Worm (Caenorhabditis elegans): ENCODE results near the gene K07D4.9.

DNA sequence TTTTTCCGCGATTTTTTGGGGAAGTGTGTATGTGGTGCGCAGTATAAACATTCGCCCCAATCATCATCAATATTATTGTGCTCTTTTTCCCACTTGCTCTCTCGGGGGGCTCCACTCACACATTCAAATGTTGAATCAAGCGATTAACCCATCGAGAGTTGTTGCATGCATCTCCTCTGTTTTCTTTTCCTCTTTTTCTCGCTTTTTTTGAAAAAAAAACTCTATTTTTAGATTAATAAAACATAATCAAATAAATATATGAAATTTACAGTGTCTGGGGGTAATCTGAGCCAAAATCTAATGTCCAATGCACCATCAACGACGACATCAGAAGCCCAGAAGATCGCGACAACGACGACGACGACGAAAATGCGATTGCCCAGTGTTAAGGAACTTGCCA lies 23.8 kb upstream of the K07D4.9 start, which contains the start of gene ephx-1:
- no peak for TF ChIP-seq ama-1 (optimal IDR thresholded peaks at IDR 0.05)
- TF ChIP-seq ceh-13 (GFP tag; optimal IDR thresholded peaks at IDR 0.05), result no peak
- TF ChIP-seq ceh-36 (tag; optimal IDR thresholded peaks at IDR 0.05), result no peak
- no peak for TF ChIP-seq tbx-37 (GFP tag; conservative IDR thresholded peaks at IDR 0.05)
- no peak for TF ChIP-seq hmbx-1 (tag; optimal IDR thresholded peaks at IDR 0.05)
- TF ChIP-seq flt-1 (GFP tag; IDR thresholded peaks at IDR 0.05), result no peak
- no peak for TF ChIP-seq aly-1 (tag; optimal IDR thresholded peaks at IDR 0.05)
- no peak for TF ChIP-seq hmg-4 (GFP tag; optimal IDR thresholded peaks at IDR 0.05)
- TF ChIP-seq hnd-1 (tag; optimal IDR thresholded peaks at IDR 0.05), result no peak
- TF ChIP-seq scrt-1 (GFP tag; IDR thresholded peaks at IDR 0.05), result no peak
- no peak for TF ChIP-seq pes-1 (GFP tag; IDR thresholded peaks at IDR 0.05)
